Worm (Caenorhabditis elegans) whole organism, L2 larva: ENCODE measurements around the gene rde-4.

ENCODE experiments used
- C34F6.9 ChIP-seq: fragments of 150-350 bp; optimal IDR thresholded peaks from 2 replicates; lab custom pipeline; 2014; ENCODE audit warnings: missing biosample characterization, missing genetic modification characterization
- F13H6.1 ChIP-seq: sonication (generic microtip); optimal IDR thresholded peaks from 2 replicates; lab custom pipeline; 2016; ENCODE audit warnings: missing genetic modification characterization, missing compliant biosample characterization
- R02D3.7 ChIP-seq: fragments of 150-350 bp; optimal IDR thresholded peaks from 2 replicates; lab custom pipeline; 2014; ENCODE audit warnings: missing biosample characterization, missing genetic modification characterization
- Y55F3AM.14 ChIP-seq: fragments of 200-800 bp; sonication (Bioruptor generic); optimal IDR thresholded peaks from 2 replicates; lab custom pipeline; 2018; ENCODE audit warnings: mild to moderate bottlenecking, missing genetic modification characterization, missing compliant biosample characterization
- ZK546.5 ChIP-seq: sonication (generic microtip); optimal IDR thresholded peaks from 2 replicates; lab custom pipeline; 2017; ENCODE audit warnings: missing biosample characterization, missing genetic modification characterization
- alr-1 ChIP-seq: fragments of 150-350 bp; optimal IDR thresholded peaks from 2 replicates; lab custom pipeline; 2014; ENCODE audit warnings: missing biosample characterization, missing genetic modification characterization
- aly-2 ChIP-seq: fragments of 150-350 bp; optimal IDR thresholded peaks from 2 replicates; lab custom pipeline; 2014; ENCODE audit warnings: missing biosample characterization, missing genetic modification characterization
- ama-1 ChIP-seq: fragments of 150-350 bp; optimal IDR thresholded peaks from 2 replicates; lab custom pipeline; 2018; ENCODE audit warnings: inconsistent platforms
- blmp-1 ChIP-seq: sonication (generic microtip); optimal IDR thresholded peaks from 2 replicates; lab custom pipeline; 2017; ENCODE audit warnings: missing genetic modification characterization, mild to moderate bottlenecking, missing compliant biosample characterization, antibody characterized with exemption, moderate library complexity; ENCODE audit not compliant: insufficient read depth
- ceh-16 ChIP-seq: fragments of 150-350 bp; optimal IDR thresholded peaks from 2 replicates; lab custom pipeline; 2014; ENCODE audit warnings: missing biosample characterization, missing genetic modification characterization
- ceh-82 ChIP-seq: fragments of 150-350 bp; optimal IDR thresholded peaks from 2 replicates; lab custom pipeline; 2014; ENCODE audit warnings: missing biosample characterization, missing genetic modification characterization
- crh-2 ChIP-seq: sonication (generic microtip); optimal IDR thresholded peaks from 2 replicates; lab custom pipeline; 2017; ENCODE audit warnings: missing biosample characterization, missing genetic modification characterization
- dmd-4 ChIP-seq: sonication (generic microtip); optimal IDR thresholded peaks from 2 replicates; lab custom pipeline; 2017; ENCODE audit warnings: missing biosample characterization, missing genetic modification characterization
- egl-27 ChIP-seq: sonication (generic microtip); optimal IDR thresholded peaks from 3 replicates; lab custom pipeline; 2017; ENCODE audit warnings: missing biosample characterization, missing genetic modification reagents, missing genetic modification characterization
- elt-1 ChIP-seq: fragments of 150-350 bp; optimal IDR thresholded peaks from 2 replicates; lab custom pipeline; 2014; ENCODE audit warnings: missing biosample characterization, missing genetic modification characterization
- elt-3 ChIP-seq: sonication (generic microtip); optimal IDR thresholded peaks from 2 replicates; lab custom pipeline; 2017; ENCODE audit warnings: missing biosample characterization, missing genetic modification characterization
- fos-1 ChIP-seq: fragments of 150-350 bp; optimal IDR thresholded peaks from 2 replicates; lab custom pipeline; 2014; ENCODE audit warnings: missing biosample characterization, missing genetic modification characterization
- gmeb-1 ChIP-seq: fragments of 150-350 bp; optimal IDR thresholded peaks from 2 replicates; lab custom pipeline; 2014; ENCODE audit warnings: missing biosample characterization, missing genetic modification characterization
- lin-11 ChIP-seq: fragments of 150-350 bp; sonication (generic microtip); optimal IDR thresholded peaks from 2 replicates; lab custom pipeline; 2014; ENCODE audit warnings: missing biosample characterization, missing genetic modification characterization, inconsistent platforms, mixed read lengths
- lin-13 ChIP-seq: fragments of 150-350 bp; optimal IDR thresholded peaks from 2 replicates; lab custom pipeline; 2014; ENCODE audit warnings: missing biosample characterization, missing genetic modification reagents, missing genetic modification characterization
- lin-39 ChIP-seq: fragments of 150-350 bp; optimal IDR thresholded peaks from 2 replicates; lab custom pipeline; 2014; ENCODE audit warnings: missing biosample characterization, missing genetic modification reagents, missing genetic modification characterization
- lsy-2 ChIP-seq, 2 experiments: fragments of 150-350 bp in 1 of 2; sonication (generic microtip) in 1 of 2; optimal IDR thresholded peaks; 2 replicates each; lab custom pipeline; 2014 to 2017; ENCODE audit warnings: missing biosample characterization in 2 of 2, missing genetic modification characterization in 2 of 2
- mab-5 ChIP-seq: fragments of 150-350 bp; optimal IDR thresholded peaks from 2 replicates; lab custom pipeline; 2014; ENCODE audit warnings: missing biosample characterization, missing genetic modification characterization
- mbf-1 ChIP-seq: sonication (generic microtip); optimal IDR thresholded peaks from 2 replicates; lab custom pipeline; 2017; ENCODE audit warnings: missing biosample characterization, missing genetic modification characterization
- mdl-1 ChIP-seq, 2 experiments: fragments of 150-350 bp in 1 of 2; sonication (generic microtip) in 1 of 2; optimal IDR thresholded peaks; 2 replicates each; lab custom pipeline; 2017; ENCODE audit warnings: missing biosample characterization in 2 of 2, missing genetic modification characterization in 2 of 2
- nhr-10 ChIP-seq: sonication (generic microtip); optimal IDR thresholded peaks from 2 replicates; lab custom pipeline; 2017; ENCODE audit warnings: missing biosample characterization, missing genetic modification characterization
- nhr-11 ChIP-seq: fragments of 150-350 bp; optimal IDR thresholded peaks from 2 replicates; lab custom pipeline; 2014; ENCODE audit warnings: missing biosample characterization, missing genetic modification characterization
- nhr-12 ChIP-seq: fragments of 150-350 bp; optimal IDR thresholded peaks from 2 replicates; lab custom pipeline; 2014; ENCODE audit warnings: missing biosample characterization, missing genetic modification characterization
- nhr-129 ChIP-seq: fragments of 150-350 bp; optimal IDR thresholded peaks from 2 replicates; lab custom pipeline; 2014; ENCODE audit warnings: missing biosample characterization, missing genetic modification characterization
- nhr-21 ChIP-seq: fragments of 150-350 bp; optimal IDR thresholded peaks from 2 replicates; lab custom pipeline; 2014; ENCODE audit warnings: missing biosample characterization, missing genetic modification characterization
- nhr-23 ChIP-seq: fragments of 150-350 bp; optimal IDR thresholded peaks from 2 replicates; lab custom pipeline; 2014; ENCODE audit warnings: missing biosample characterization, missing genetic modification reagents, missing genetic modification characterization
- nhr-237 ChIP-seq: fragments of 150-350 bp; optimal IDR thresholded peaks from 2 replicates; lab custom pipeline; 2014; ENCODE audit warnings: missing biosample characterization, missing genetic modification characterization
- nhr-25 ChIP-seq: fragments of 150-350 bp; sonication (generic microtip); optimal IDR thresholded peaks from 3 replicates; lab custom pipeline; 2014; ENCODE audit warnings: missing biosample characterization, missing genetic modification characterization
- nhr-6 ChIP-seq: fragments of 150-350 bp; optimal IDR thresholded peaks from 2 replicates; lab custom pipeline; 2014; ENCODE audit warnings: missing biosample characterization, missing genetic modification characterization
- nhr-77 ChIP-seq: fragments of 150-350 bp; optimal IDR thresholded peaks from 2 replicates; lab custom pipeline; 2014; ENCODE audit warnings: missing biosample characterization, missing genetic modification characterization
- sem-4 ChIP-seq: fragments of 150-350 bp; optimal IDR thresholded peaks from 2 replicates; lab custom pipeline; 2014; ENCODE audit warnings: missing biosample characterization, missing genetic modification reagents, missing genetic modification characterization
- skn-1 ChIP-seq: sonication (generic microtip); optimal IDR thresholded peaks from 2 replicates; lab custom pipeline; 2017; ENCODE audit warnings: missing biosample characterization, missing genetic modification characterization
- sma-3 ChIP-seq: sonication (generic microtip); optimal IDR thresholded peaks from 2 replicates; lab custom pipeline; 2016; ENCODE audit warnings: missing genetic modification reagents, missing genetic modification characterization, missing compliant biosample characterization
- sma-9 ChIP-seq, 2 experiments: fragments of 150-350 bp in 1 of 2; sonication (generic microtip) in 1 of 2; optimal IDR thresholded peaks; 2 replicates each; lab custom pipeline; 2014 to 2016; ENCODE audit warnings: missing genetic modification characterization in 2 of 2, mild to moderate bottlenecking in 1 of 2, missing biosample characterization in 1 of 2, missing compliant biosample characterization in 1 of 2, missing genetic modification reagents in 1 of 2, moderate library complexity in 1 of 2
- snpc-4 ChIP-seq: fragments of 150-350 bp; optimal IDR thresholded peaks from 2 replicates; lab custom pipeline; 2014; ENCODE audit warnings: missing biosample characterization, missing genetic modification characterization
- unc-55 ChIP-seq: fragments of 150-350 bp; sonication (generic microtip); optimal IDR thresholded peaks from 3 replicates; lab custom pipeline; 2014; ENCODE audit warnings: missing biosample characterization, missing genetic modification reagents, missing genetic modification characterization
- unc-62 ChIP-seq: fragments of 150-350 bp; optimal IDR thresholded peaks from 2 replicates; lab custom pipeline; 2014; ENCODE audit warnings: missing biosample characterization, missing genetic modification reagents, missing genetic modification characterization
- zag-1 ChIP-seq: fragments of 150-350 bp; optimal IDR thresholded peaks from 2 replicates; lab custom pipeline; 2014; ENCODE audit warnings: missing biosample characterization, missing genetic modification characterization
- ztf-1 ChIP-seq: fragments of 200-800 bp; sonication (Bioruptor generic); conservative IDR thresholded peaks from 2 replicates; pipeline ENCODE4 v1.3.6; 2022; ENCODE audit warnings: missing genetic modification characterization, missing compliant biosample characterization
- ztf-11 ChIP-seq: sonication (generic microtip); optimal IDR thresholded peaks from 2 replicates; lab custom pipeline; 2017; ENCODE audit warnings: missing biosample characterization, missing genetic modification characterization
- ztf-4 ChIP-seq: fragments of 150-350 bp; optimal IDR thresholded peaks from 2 replicates; lab custom pipeline; 2014; ENCODE audit warnings: missing biosample characterization, missing genetic modification characterization

rde-4 gene

DNA sequence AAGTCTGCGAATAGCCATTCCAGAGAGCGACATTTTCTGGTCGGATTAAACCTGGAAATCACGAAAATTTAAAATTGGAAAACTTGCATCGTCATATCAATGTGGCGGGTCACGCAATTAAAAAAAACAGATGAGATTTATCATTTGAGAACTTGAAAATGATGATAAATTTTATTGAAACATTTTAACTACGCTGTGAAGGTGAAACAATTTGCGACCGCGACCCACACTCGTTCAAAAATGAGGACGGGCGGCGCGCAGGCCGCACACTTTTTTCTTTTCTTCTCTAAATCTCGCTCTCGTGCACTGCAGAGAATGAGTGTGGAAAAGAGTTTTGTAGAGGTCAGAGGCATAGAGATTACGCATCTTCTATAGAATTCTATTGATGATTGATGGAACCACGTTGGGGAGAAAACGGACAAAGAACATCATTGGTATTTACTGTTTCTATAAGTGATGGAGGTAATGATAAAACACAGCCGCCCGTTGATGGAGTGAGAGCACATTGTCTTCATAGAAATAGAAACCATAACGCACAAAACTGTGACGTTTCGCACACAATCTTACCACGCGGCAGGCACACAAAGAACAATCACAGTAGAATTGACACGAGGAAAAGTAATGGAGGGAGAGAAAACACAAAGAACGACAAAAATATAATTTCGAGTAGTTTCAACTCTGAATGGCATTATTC lies 1.7 kb downstream of the rde-4 start, which contains the start of gene cts-1 (continued):
- TF ChIP-seq fos-1 (peak; percentile 85), sma-3 (GFP tag; lab: Kevin White, UChicago) (peak; percentile 90), zag-1 (peak; percentile 50)

DNA sequence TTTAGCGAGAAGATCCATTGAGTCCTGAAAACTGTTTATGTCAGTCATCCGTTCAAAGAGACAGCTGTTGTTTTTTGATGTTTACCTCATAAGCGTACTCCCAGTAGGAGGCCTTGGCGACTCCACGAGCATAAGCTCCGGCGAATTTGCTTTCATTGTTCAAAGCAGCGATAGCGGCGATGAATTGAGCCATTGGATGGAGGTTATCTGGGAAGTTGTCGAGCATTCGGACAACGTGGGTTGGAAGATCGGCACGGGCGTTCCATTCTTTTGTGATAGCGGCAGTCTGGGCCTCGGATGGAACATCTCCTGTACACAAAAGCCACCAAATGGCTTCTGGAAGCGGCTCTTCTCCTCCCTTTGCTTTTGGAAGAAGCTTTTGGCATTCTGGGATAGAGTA lies 2.6 kb downstream of the rde-4 start:
- TF ChIP-seq mbf-1 (no peak), sem-4 (tag; lab: Kevin White, UChicago) (no peak), Y55F3AM.14 (no peak), lin-11 (tag; lab: Kevin White, UChicago) (no peak), nhr-6 (tag; lab: Kevin White, UChicago) (no peak), ceh-82 (tag; lab: Kevin White, UChicago) (no peak), sma-3 (GFP tag; lab: Kevin White, UChicago) (no peak), lin-39 (tag; lab: Kevin White, UChicago) (no peak), C34F6.9 (tag; lab: Kevin White, UChicago) (no peak), ceh-16 (tag; lab: Kevin White, UChicago) (no peak), fos-1 (no peak), ZK546.5 (tag; lab: Kevin White, UChicago) (no peak), nhr-23 (tag; lab: Kevin White, UChicago) (no peak), elt-1 (tag; lab: Kevin White, UChicago) (no peak), lin-13 (GFP tag; lab: Kevin White, UChicago) (no peak), nhr-10 (tag; lab: Kevin White, UChicago) (no peak)

DNA sequence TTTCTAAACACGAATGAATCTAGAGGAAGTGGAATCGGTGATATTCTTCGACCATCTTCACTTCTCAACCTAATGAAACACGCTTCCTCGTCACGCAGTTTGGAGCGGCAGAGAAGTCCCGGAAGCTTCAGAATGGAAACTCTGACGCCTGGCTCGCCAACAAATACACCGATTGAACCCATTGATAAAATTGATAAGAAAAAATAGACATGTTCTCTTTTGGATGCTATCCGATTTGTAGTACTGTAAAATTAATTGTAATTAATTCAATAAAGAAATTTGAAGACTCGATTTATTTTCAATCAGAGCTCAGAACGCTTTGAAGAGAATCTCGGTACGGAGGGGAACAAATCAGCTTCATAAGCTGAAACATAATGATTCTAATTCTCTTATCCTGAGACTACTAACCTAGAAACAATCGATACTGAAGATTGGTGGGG lies 3.9 kb downstream of the rde-4 start:
- TF ChIP-seq ztf-1 (GFP tag; lab: Robert Waterston, UW) (no peak), ceh-82 (tag; lab: Kevin White, UChicago) (no peak), F13H6.1 (tag; lab: Kevin White, UChicago) (peak; percentile 71), aly-2 (no peak), nhr-11 (no peak), sma-9 (GFP tag; optimal IDR thresholded peaks at IDR 0.05; lab: Kevin White, UChicago) (peak; percentile 8), sma-9 (tag; optimal IDR thresholded peaks at IDR 0.05; lab: Kevin White, UChicago) (no peak), unc-62 (no peak), blmp-1 (tag; lab: Kevin White, UChicago) (peak; percentile 45), elt-1 (tag; lab: Kevin White, UChicago) (no peak), gmeb-1 (tag; lab: Kevin White, UChicago) (peak; percentile 32), R02D3.7 (tag; lab: Kevin White, UChicago) (no peak), lin-13 (GFP tag; lab: Kevin White, UChicago) (peak; percentile 58), nhr-21 (tag; lab: Kevin White, UChicago) (no peak), nhr-23 (tag; lab: Kevin White, UChicago) (no peak), sma-3 (GFP tag; lab: Kevin White, UChicago) (peak; percentile 75), nhr-237 (tag; lab: Kevin White, UChicago) (no peak), fos-1 (no peak), nhr-77 (no peak), ZK546.5 (tag; lab: Kevin White, UChicago) (no peak), skn-1 (tag; lab: Kevin White, UChicago) (no peak), nhr-12 (tag; lab: Kevin White, UChicago) (no peak), zag-1 (no peak), unc-55 (GFP tag; lab: Kevin White, UChicago) (no peak), ceh-16 (tag; lab: Kevin White, UChicago) (no peak), alr-1 (tag; lab: Kevin White, UChicago) (no peak), mdl-1 (tag; optimal IDR thresholded peaks at IDR 0.05; lab: Kevin White, UChicago) (no peak), lin-11 (tag; lab: Kevin White, UChicago) (no peak), nhr-10 (tag; lab: Kevin White, UChicago) (no peak), nhr-6 (tag; lab: Kevin White, UChicago) (peak; percentile 13), mbf-1 (no peak), elt-3 (no peak), lin-39 (tag; lab: Kevin White, UChicago) (no peak), egl-27 (tag; lab: Kevin White, UChicago) (no peak), ztf-4 (tag; lab: Kevin White, UChicago) (peak; percentile 85), mab-5 (tag; lab: Kevin White, UChicago) (no peak), ama-1 (peak; percentile 89), sem-4 (tag; lab: Kevin White, UChicago) (peak; percentile 58), Y55F3AM.14 (peak; percentile 41), crh-2 (tag; lab: Kevin White, UChicago) (peak; percentile 85), lsy-2 (tag; optimal IDR thresholded peaks at IDR 0.05; lab: Kevin White, UChicago) (peak in 1 of 2 experiments; percentile 80), nhr-129 (tag; lab: Kevin White, UChicago) (peak; percentile 6), snpc-4 (tag; lab: Kevin White, UChicago) (no peak), C34F6.9 (tag; lab: Kevin White, UChicago) (no peak), nhr-25 (tag; lab: Kevin White, UChicago) (peak; percentile 59), ztf-11 (tag; lab: Kevin White, UChicago) (no peak), dmd-4 (no peak)
